Worm (Caenorhabditis elegans): ENCODE data around the gene fbxa-9.

ce11 chrIII:2223932-2224331 lies 42.5 kb upstream of the fbxa-9 start, which contains the start of gene srd-65:
- TF ChIP-seq sdc-2 (tag; optimal IDR thresholded peaks at IDR 0.05) (no peak), unc-42 (tag; optimal IDR thresholded peaks at IDR 0.05) (no peak), elt-2 (tag; optimal IDR thresholded peaks at IDR 0.05) (no peak), dve-1 (tag; optimal IDR thresholded peaks at IDR 0.05) (no peak), pha-4 (tag; optimal IDR thresholded peaks at IDR 0.05) (no peak), ceh-9 (tag; optimal IDR thresholded peaks at IDR 0.05) (no peak), rnt-1 (tag; optimal IDR thresholded peaks at IDR 0.05) (no peak), pha-2 (tag; optimal IDR thresholded peaks at IDR 0.05) (no peak), pros-1 (tag; optimal IDR thresholded peaks at IDR 0.05) (no peak)

All from whole organism, late embryonic.